Fruit fly (Drosophila melanogaster): ENCODE data around the gene X11L.

X11L gene

dm6 chrX:17595822-17596221 is 3.6 kb upstream of the X11L start (continued):
- TF ChIP-seq ro (GFP tag; IDR thresholded peaks at IDR 0.05) = peak; percentile 44; the same call in 1 of the 2 replicates
- TF ChIP-seq fru (optimal IDR thresholded peaks at IDR 0.05) = no peak
- TF ChIP-seq Bteb2 (GFP tag; optimal IDR thresholded peaks at IDR 0.05) = peak; percentile 67
- TF ChIP-seq CG4424 (GFP tag; optimal IDR thresholded peaks at IDR 0.05) = peak; percentile 73
- TF ChIP-seq en (GFP tag; optimal IDR thresholded peaks at IDR 0.05) = no peak
- TF ChIP-seq CG5180 (GFP tag; optimal IDR thresholded peaks at IDR 0.05) = peak; percentile 12
- TF ChIP-seq hb (GFP tag; IDR thresholded peaks at IDR 0.05; ENCODE audit: partially characterized antibody) = no peak
- TF ChIP-seq CG8359 (GFP tag; optimal IDR thresholded peaks at IDR 0.05; ENCODE audit: borderline replicate concordance) = no peak
- TF ChIP-seq repo (GFP tag; optimal IDR thresholded peaks at IDR 0.05) = peak; percentile 21
- peak; percentile 77 for TF ChIP-seq gsb (GFP tag; IDR thresholded peaks at IDR 0.05)
- TF ChIP-seq Neu2 (GFP tag; optimal IDR thresholded peaks at IDR 0.05; ENCODE audit: borderline replicate concordance) = no peak
- no peak for TF ChIP-seq zf30C (GFP tag; optimal IDR thresholded peaks at IDR 0.05)
- no peak for TF ChIP-seq bigmax (GFP tag; optimal IDR thresholded peaks at IDR 0.05)
- TF ChIP-seq CG6689 (GFP tag; IDR thresholded peaks at IDR 0.05) = peak; percentile 81
- no peak for TF ChIP-seq CG33557 (GFP tag; optimal IDR thresholded peaks at IDR 0.05)
- no peak for TF ChIP-seq CG13287 (GFP tag; IDR thresholded peaks at IDR 0.05; ENCODE audit: partially characterized antibody)
- TF ChIP-seq Lhr (GFP tag; optimal IDR thresholded peaks at IDR 0.05) = no peak
- peak; percentile 77 for TF ChIP-seq CG13296 (GFP tag; optimal IDR thresholded peaks at IDR 0.05)
- peak; percentile 59 for TF ChIP-seq tap (tag; optimal IDR thresholded peaks at IDR 0.05)
- TF ChIP-seq Ets65A (GFP tag) = peak; percentile 74
- TF ChIP-seq CG4617 (GFP tag; optimal IDR thresholded peaks at IDR 0.05; ENCODE audit: borderline replicate concordance) = peak; percentile 10
- TF ChIP-seq CG4820 (GFP tag; optimal IDR thresholded peaks at IDR 0.05) = peak; percentile 52
- peak; percentile 88 for TF ChIP-seq lilli (GFP tag; optimal IDR thresholded peaks at IDR 0.05)
- peak; percentile 32; the same call in 1 of the 2 replicates for TF ChIP-seq CG8765 (GFP tag; IDR thresholded peaks at IDR 0.05)
- TF ChIP-seq CG10209 (GFP tag; optimal IDR thresholded peaks at IDR 0.05) = peak; percentile 78
- peak; percentile 41 for TF ChIP-seq CG6654 (GFP tag; optimal IDR thresholded peaks at IDR 0.05)
- TF ChIP-seq Dbx (GFP tag; IDR thresholded peaks at IDR 0.05) = peak; percentile 92
- TF ChIP-seq Sry-β (GFP tag; optimal IDR thresholded peaks at IDR 0.05) = no peak
- TF ChIP-seq NK7.1 (GFP tag; optimal IDR thresholded peaks at IDR 0.05) = no peak
- TF ChIP-seq CG1602 (GFP tag; optimal IDR thresholded peaks at IDR 0.05) = peak; percentile 63
- TF ChIP-seq Mad (GFP tag; optimal IDR thresholded peaks at IDR 0.05) = peak; percentile 56
- TF ChIP-seq ci (GFP tag; IDR thresholded peaks at IDR 0.05) = peak; percentile 83
- no peak for TF ChIP-seq CG7271 (tag; optimal IDR thresholded peaks at IDR 0.05)
- peak; percentile 50 for TF ChIP-seq slou (GFP tag; optimal IDR thresholded peaks at IDR 0.05)
- peak; percentile 74 for TF ChIP-seq CG17385 (GFP tag; optimal IDR thresholded peaks at IDR 0.05)
- TF ChIP-seq Stat92E (GFP tag; optimal IDR thresholded peaks at IDR 0.05) = no peak
- TF ChIP-seq psq (GFP tag; optimal IDR thresholded peaks at IDR 0.05) = no peak
- peak; percentile 65 for TF ChIP-seq CG1233 (GFP tag; optimal IDR thresholded peaks at IDR 0.05)
- no peak for TF ChIP-seq CG8944 (GFP tag; optimal IDR thresholded peaks at IDR 0.05)
- peak; percentile 66 for TF ChIP-seq zen (tag; optimal IDR thresholded peaks at IDR 0.05)
- no peak for TF ChIP-seq Lpt (GFP tag; optimal IDR thresholded peaks at IDR 0.05)
- peak; percentile 56 for TF ChIP-seq oc (tag; optimal IDR thresholded peaks at IDR 0.05)
- 0 out of 2 replicates have a peak, but pooled peaks have one; percentile 15 for TF ChIP-seq sens-2 (GFP tag; IDR thresholded peaks at IDR 0.05)
- no peak for TF ChIP-seq HmgD (GFP tag; optimal IDR thresholded peaks at IDR 0.05)
- TF ChIP-seq Hey (tag; optimal IDR thresholded peaks at IDR 0.05) = no peak
- TF ChIP-seq fu2 (GFP tag; optimal IDR thresholded peaks at IDR 0.05) = peak; percentile 39
- TF ChIP-seq pzg (GFP tag; optimal IDR thresholded peaks at IDR 0.05) = no peak
- no peak for TF ChIP-seq dati (GFP tag; IDR thresholded peaks at IDR 0.05)
- no peak for TF ChIP-seq emc (GFP tag; optimal IDR thresholded peaks at IDR 0.05)
- peak; percentile 27 for TF ChIP-seq dmrt11E (tag; optimal IDR thresholded peaks at IDR 0.05)
- TF ChIP-seq stc (GFP tag; IDR thresholded peaks at IDR 0.05) = peak; percentile 77

Data from whole organism, embryonic.